Fruit fly (Drosophila melanogaster): ENCODE measurements around the gene CG5421.

The CG5421 gene

DNA sequence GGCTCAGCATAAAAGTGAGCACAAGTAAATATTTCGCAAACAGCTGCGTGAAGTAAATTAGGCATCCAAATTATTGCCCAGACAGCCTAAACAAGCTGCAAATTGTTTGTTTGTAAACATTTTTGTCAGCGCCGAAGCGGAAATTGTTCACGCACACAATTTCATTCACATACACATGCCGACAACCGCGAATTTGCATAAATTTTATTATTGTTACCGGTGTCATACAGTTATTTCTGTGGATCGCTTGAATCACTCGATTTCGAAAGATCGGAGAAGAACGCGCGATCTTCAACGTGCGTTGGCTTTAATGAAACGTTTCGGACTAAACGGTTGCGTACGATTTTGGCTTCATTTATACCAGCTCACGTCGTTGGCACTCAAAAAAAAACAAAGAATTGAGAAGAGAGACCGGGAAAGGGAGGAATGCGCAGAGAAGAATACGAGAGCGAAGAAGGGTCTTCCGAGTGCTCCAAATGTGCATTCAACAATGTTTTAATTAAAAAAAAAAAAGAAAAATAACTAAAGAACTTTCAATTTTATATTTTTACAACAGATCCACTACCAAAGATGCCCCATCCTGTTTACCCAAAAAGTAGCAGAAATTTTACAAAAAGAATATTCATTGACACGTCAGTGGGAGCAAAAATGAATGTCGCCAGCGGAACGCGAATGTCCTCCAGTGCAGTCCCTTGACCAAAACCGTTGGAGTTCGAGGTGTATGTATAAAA is 24.7 kb downstream of the CG5421 start, which contains the start of gene vir-1:
TSS of gene vir-1 (minus strand) at position 334 of the 731 bp plus-strand sequence.
- TF ChIP-seq Pif1A (GFP tag; optimal IDR thresholded peaks at IDR 0.05): peak; percentile 3
- TF ChIP-seq CG4496 (GFP tag; IDR thresholded peaks at IDR 0.05): 0 out of 3 replicates have a peak, but pooled peaks have one; percentile 32
- TF ChIP-seq CG14655 (GFP tag; optimal IDR thresholded peaks at IDR 0.05): no peak

DNA sequence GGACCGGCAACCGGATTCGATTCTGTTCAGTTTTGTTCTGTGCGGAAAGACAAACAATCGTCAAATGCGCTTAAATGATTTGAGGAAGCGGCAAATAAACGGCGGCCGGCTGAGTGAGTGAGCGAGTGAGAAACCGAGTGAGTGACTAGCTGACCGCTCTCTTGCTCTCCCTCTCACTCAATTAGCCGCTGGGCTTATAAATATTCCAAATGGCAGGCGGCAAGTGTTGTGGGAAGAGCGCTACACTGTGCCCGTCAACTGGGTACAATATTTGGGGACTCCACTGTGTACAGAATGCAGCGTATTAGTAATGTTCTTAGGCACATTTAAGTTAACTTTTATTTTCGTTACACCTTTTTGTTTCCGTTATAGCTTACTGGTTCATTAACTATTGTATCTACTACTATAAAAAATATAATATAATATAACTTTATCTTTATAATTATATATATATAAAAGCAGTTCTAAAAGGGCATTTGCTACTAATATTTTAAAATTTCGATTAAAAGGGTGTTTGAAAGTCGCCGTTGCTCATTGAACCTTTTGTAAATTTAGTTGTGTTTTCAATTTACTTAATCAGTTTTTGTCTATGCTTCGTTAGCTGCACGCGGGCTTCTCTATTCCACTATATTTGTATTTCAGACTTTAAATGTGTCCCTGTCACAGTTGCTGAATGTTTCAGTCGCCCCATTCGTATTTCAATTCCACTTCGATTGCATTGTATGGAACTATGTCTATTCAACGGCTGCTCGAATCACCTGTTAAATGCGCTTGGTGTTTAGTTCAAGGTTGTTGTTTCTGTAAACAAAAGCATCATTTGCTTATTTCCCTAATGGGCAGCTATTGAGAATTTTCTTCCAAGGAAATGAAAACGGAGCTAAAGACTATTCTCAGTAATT is 25.9 kb downstream of the CG5421 start:
- no peak for TF ChIP-seq CG8159 (tag; optimal IDR thresholded peaks at IDR 0.05)
- TF ChIP-seq CG14655 (GFP tag; optimal IDR thresholded peaks at IDR 0.05): peak; percentile 2
- TF ChIP-seq D1 (tag; optimal IDR thresholded peaks at IDR 0.05): no peak
- TF ChIP-seq CG4496 (GFP tag; IDR thresholded peaks at IDR 0.05): no peak
- peak; percentile 33; the same call in 1 of the 2 replicates for TF ChIP-seq Ets98B (GFP tag; IDR thresholded peaks at IDR 0.05)

DNA sequence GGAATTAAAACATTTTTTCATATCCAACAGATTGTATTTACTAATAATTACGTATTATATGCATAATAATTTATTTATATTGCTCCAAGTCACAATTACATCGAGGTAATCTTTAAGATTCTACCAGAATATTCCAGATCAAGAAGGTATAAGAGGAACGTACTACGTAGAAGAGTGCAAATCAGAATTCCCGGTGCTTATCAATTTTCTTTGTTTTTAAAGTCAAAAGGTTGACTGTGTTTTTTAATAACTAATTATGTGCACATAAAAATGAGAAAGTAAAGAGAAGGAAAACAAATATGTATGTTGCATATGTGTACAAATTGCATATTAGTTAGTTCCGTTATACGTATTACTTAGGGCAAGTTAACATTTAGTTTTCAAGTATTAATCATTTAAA is 26.7 kb downstream of the CG5421 start:
- TF ChIP-seq CG13204 (GFP tag; optimal IDR thresholded peaks at IDR 0.05) (no peak), Pif1B (GFP tag; optimal IDR thresholded peaks at IDR 0.05) (no peak), CG34367 (tag; optimal IDR thresholded peaks at IDR 0.05) (no peak), CG9948 (tag; optimal IDR thresholded peaks at IDR 0.05) (no peak), CG10348 (GFP tag; IDR thresholded peaks at IDR 0.05) (no peak), CG4496 (GFP tag; IDR thresholded peaks at IDR 0.05) (no peak), CG8301 (tag; optimal IDR thresholded peaks at IDR 0.05) (no peak), CG32121 (GFP tag; IDR thresholded peaks at IDR 0.05) (no peak), rn (GFP tag; IDR thresholded peaks at IDR 0.05) (no peak), CG8159 (tag; optimal IDR thresholded peaks at IDR 0.05) (no peak), gl (tag; optimal IDR thresholded peaks at IDR 0.05) (no peak), D1 (tag; optimal IDR thresholded peaks at IDR 0.05) (no peak), EcR (GFP tag; optimal IDR thresholded peaks at IDR 0.05) (no peak), CG12605 (GFP tag; IDR thresholded peaks at IDR 0.05) (no peak), fd96Ca (GFP tag; IDR thresholded peaks at IDR 0.05) (no peak), Ets98B (GFP tag; IDR thresholded peaks at IDR 0.05) (no peak), Pif1A (GFP tag; optimal IDR thresholded peaks at IDR 0.05) (no peak), CG14655 (GFP tag; optimal IDR thresholded peaks at IDR 0.05) (no peak)

DNA sequence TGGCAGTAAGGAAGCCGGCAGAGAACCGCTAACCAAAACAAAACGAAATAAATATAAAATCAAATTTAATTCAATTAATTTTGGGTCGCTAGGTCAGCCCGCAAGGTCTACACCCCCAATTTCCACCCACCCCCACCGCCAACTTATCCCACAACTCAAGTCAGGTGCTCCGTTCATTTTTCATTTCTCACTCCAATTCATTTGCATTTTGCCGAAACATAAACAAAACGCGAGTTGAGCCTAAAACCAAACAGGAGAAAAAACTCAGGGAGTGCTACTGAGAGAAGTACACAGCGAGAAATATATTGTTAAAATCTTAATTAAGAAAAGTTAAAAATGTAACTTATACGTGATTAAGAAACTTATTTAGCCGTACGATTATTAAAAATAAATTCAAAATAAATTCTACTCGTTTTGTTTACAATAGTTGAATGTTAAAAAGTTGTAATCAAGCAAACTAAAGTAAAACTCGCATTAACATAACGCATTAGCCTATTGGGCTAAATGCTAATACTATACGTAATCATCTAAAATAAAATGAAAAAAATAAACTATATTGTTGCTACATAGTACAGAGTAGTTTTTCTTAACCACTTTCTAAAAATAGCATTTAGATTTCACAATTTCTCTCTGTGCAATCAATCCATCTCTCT is 32.3 kb downstream of the CG5421 start:
- TF ChIP-seq Snoo (tag; optimal IDR thresholded peaks at IDR 0.05): peak; percentile 15
- peak; percentile 19 for TF ChIP-seq CG8159 (tag; optimal IDR thresholded peaks at IDR 0.05)
- no peak for TF ChIP-seq CG17806 (tag; optimal IDR thresholded peaks at IDR 0.05)
- no peak for TF ChIP-seq Pif1B (GFP tag; optimal IDR thresholded peaks at IDR 0.05)

DNA sequence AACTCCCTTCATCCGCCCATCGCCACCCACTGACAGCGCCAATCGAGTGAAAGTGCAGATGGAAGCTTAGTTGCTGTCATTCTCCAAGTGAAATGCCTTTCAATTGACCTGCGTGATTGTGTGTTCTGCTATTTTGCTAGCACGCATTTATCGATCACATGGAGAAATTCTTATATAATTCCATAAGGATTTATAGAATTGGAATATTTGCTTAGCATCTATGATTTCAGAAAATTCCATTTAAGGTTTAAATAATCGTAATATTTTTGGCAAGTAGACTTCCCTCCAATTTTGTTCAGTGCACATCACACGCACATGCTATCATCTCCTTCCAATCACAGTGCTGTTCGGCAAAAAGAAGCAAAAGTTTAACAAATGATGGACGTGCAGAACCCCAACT is 34.0 kb downstream of the CG5421 start:
- TF ChIP-seq rn (GFP tag; IDR thresholded peaks at IDR 0.05): no peak
- no peak for TF ChIP-seq gl (tag; optimal IDR thresholded peaks at IDR 0.05)
- TF ChIP-seq CG12605 (GFP tag; IDR thresholded peaks at IDR 0.05): no peak
- TF ChIP-seq CG10348 (GFP tag; IDR thresholded peaks at IDR 0.05): no peak
- no peak for TF ChIP-seq Pif1A (GFP tag; optimal IDR thresholded peaks at IDR 0.05)
- no peak for TF ChIP-seq EcR (GFP tag; optimal IDR thresholded peaks at IDR 0.05)
- TF ChIP-seq CG4496 (GFP tag; IDR thresholded peaks at IDR 0.05): no peak
- TF ChIP-seq CG17806 (tag; optimal IDR thresholded peaks at IDR 0.05): no peak
- no peak for TF ChIP-seq CG32121 (GFP tag; IDR thresholded peaks at IDR 0.05)
- TF ChIP-seq CG8159 (tag; optimal IDR thresholded peaks at IDR 0.05): peak; percentile 16
- no peak for TF ChIP-seq Pif1B (GFP tag; optimal IDR thresholded peaks at IDR 0.05)
- peak; percentile 17 for TF ChIP-seq CG14655 (GFP tag; optimal IDR thresholded peaks at IDR 0.05)
- no peak for TF ChIP-seq D1 (tag; optimal IDR thresholded peaks at IDR 0.05)
- peak; percentile 18 for TF ChIP-seq CG8301 (tag; optimal IDR thresholded peaks at IDR 0.05)
- no peak for TF ChIP-seq fd96Ca (GFP tag; IDR thresholded peaks at IDR 0.05)
- peak; percentile 1 for TF ChIP-seq CG15710 (tag; optimal IDR thresholded peaks at IDR 0.05)
- TF ChIP-seq Ets98B (GFP tag; IDR thresholded peaks at IDR 0.05): no peak

DNA sequence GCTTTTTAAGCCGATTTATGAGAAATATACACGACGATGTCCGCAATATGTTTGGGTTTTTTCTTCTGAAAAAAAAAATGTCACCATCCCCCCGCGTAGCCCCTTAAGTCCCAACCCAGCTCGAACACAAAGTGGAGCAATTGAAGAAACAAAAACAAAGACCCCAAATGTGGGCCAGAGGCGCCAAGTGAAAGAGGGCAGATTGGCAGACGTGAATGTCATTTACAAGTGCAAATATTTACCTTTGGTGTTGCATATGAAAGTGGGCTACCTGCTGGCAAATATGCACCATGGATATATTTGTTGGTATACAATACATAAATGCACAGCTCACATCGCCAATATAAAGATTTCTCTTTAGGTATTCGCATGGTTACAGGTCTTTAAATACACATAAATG is 37.3 kb downstream of the CG5421 start:
- TF ChIP-seq Snoo (tag; optimal IDR thresholded peaks at IDR 0.05): no peak
- TF ChIP-seq CG10348 (GFP tag; IDR thresholded peaks at IDR 0.05): no peak
- 0 out of 3 replicates have a peak, but pooled peaks have one; percentile 8 for TF ChIP-seq CG4496 (GFP tag; IDR thresholded peaks at IDR 0.05)
- no peak for TF ChIP-seq CG12605 (GFP tag; IDR thresholded peaks at IDR 0.05)

Measured in whole organism, pupa.